Fruit fly (Drosophila melanogaster) whole organism, embryonic: ENCODE measurements around the gene Baldspot.

Experiments used
- Atf6 ChIP-seq: fragments of 200-800 bp; sonication (Bioruptor generic); IDR thresholded peaks from 2 replicates; pipeline ENCODE4 v1.3.6; 2022; ENCODE audit warnings: missing biosample characterization, missing genetic modification characterization
- BEAF-32 ChIP-seq: fragments of 200-800 bp; sonication (Bioruptor generic); optimal IDR thresholded peaks from 3 replicates; lab custom pipeline; 2017; ENCODE audit warnings: missing biosample characterization, missing genetic modification characterization, mild to moderate bottlenecking, moderate library complexity, missing genetic modification reagents
- CG10267 ChIP-seq: fragments of 200-800 bp; sonication (Bioruptor generic); optimal IDR thresholded peaks from 2 replicates; lab custom pipeline; 2018; ENCODE audit warnings: missing biosample characterization, mild to moderate bottlenecking, missing genetic modification characterization, moderate library complexity
- CG12744 ChIP-seq: fragments of 200-800 bp; sonication (Bioruptor generic); optimal IDR thresholded peaks from 2 replicates; lab custom pipeline; 2016; ENCODE audit warnings: missing biosample characterization, missing genetic modification characterization
- CG14441 ChIP-seq: fragments of 200-800 bp; sonication (Bioruptor generic); IDR thresholded peaks from 2 replicates; pipeline ENCODE4 v1.3.6; 2022; ENCODE audit warnings: missing biosample characterization, missing genetic modification characterization
- CG14667 ChIP-seq: fragments of 200-800 bp; sonication (Bioruptor generic); IDR thresholded peaks from 2 replicates; pipeline ENCODE4 v1.3.6; 2022; ENCODE audit warnings: missing biosample characterization, missing genetic modification characterization
- CG1529 ChIP-seq: fragments of 200-800 bp; sonication (Bioruptor generic); optimal IDR thresholded peaks from 3 replicates; lab custom pipeline; 2018; ENCODE audit warnings: missing biosample characterization, missing genetic modification characterization
- CG15479 ChIP-seq: fragments of 200-800 bp; sonication (Bioruptor generic); optimal IDR thresholded peaks from 3 replicates; lab custom pipeline; 2019; ENCODE audit warnings: missing biosample characterization, mild to moderate bottlenecking, missing genetic modification characterization, moderate library complexity
- CG1647 ChIP-seq: fragments of 200-800 bp; sonication (Bioruptor generic); optimal IDR thresholded peaks from 3 replicates; lab custom pipeline; 2016; ENCODE audit warnings: missing biosample characterization, missing genetic modification characterization
- CG17568 ChIP-seq: fragments of 200-800 bp; sonication (Bioruptor generic); optimal IDR thresholded peaks from 2 replicates; lab custom pipeline; 2018; ENCODE audit warnings: missing biosample characterization, mild to moderate bottlenecking, missing genetic modification characterization, moderate library complexity
- CG18764 ChIP-seq: fragments of 200-800 bp; sonication (Bioruptor generic); optimal IDR thresholded peaks from 3 replicates; lab custom pipeline; 2016; ENCODE audit warnings: missing biosample characterization, missing genetic modification characterization
- CG2199 ChIP-seq: fragments of 200-800 bp; sonication (Bioruptor generic); IDR thresholded peaks from 3 replicates; pipeline ENCODE4 v1.3.6; 2022; ENCODE audit warnings: missing biosample characterization, missing genetic modification characterization
- CG31224 ChIP-seq: fragments of 200-800 bp; sonication (Bioruptor generic); IDR thresholded peaks from 2 replicates; pipeline ENCODE4 v1.3.6; 2022; ENCODE audit warnings: missing biosample characterization, missing genetic modification characterization
- CG33557 ChIP-seq: fragments of 200-800 bp; sonication (Bioruptor generic); optimal IDR thresholded peaks from 2 replicates; lab custom pipeline; 2019; ENCODE audit warnings: missing biosample characterization, mild to moderate bottlenecking, missing genetic modification characterization, moderate library complexity
- CG4854 ChIP-seq: fragments of 200-800 bp; sonication (Bioruptor generic); optimal IDR thresholded peaks from 2 replicates; lab custom pipeline; 2016; ENCODE audit warnings: missing biosample characterization, missing genetic modification characterization, inconsistent platforms
- CG6791 ChIP-seq: fragments of 200-800 bp; sonication (Bioruptor generic); IDR thresholded peaks from 3 replicates; pipeline ENCODE4 v1.3.6; 2022; ENCODE audit warnings: missing biosample characterization, missing genetic modification characterization; ENCODE audit not compliant: partially characterized antibody
- CG7786 ChIP-seq: fragments of 200-800 bp; sonication (Bioruptor generic); optimal IDR thresholded peaks from 2 replicates; lab custom pipeline; 2016; ENCODE audit warnings: missing biosample characterization, missing genetic modification characterization
- CG8359 ChIP-seq: fragments of 200-800 bp; sonication (Bioruptor generic); optimal IDR thresholded peaks from 2 replicates; lab custom pipeline; 2017; ENCODE audit warnings: missing biosample characterization, mild to moderate bottlenecking, missing genetic modification characterization, borderline replicate concordance
- GATAe ChIP-seq: fragments of 200-800 bp; sonication (Bioruptor generic); conservative IDR thresholded peaks from 2 replicates; pipeline ENCODE4 v1.3.6; 2022; ENCODE audit warnings: missing biosample characterization, missing genetic modification characterization
- Gsc ChIP-seq: fragments of 200-800 bp; sonication (Bioruptor generic); IDR thresholded peaks from 2 replicates; pipeline ENCODE4 v1.3.6; 2022; ENCODE audit warnings: missing biosample characterization, missing genetic modification characterization
- Hey ChIP-seq: fragments of 200-800 bp; sonication (Bioruptor generic); optimal IDR thresholded peaks from 3 replicates; lab custom pipeline; 2018; ENCODE audit warnings: missing biosample characterization, mild to moderate bottlenecking, missing genetic modification characterization
- Lpt ChIP-seq: fragments of >200 bp; optimal IDR thresholded peaks from 2 replicates; lab custom pipeline; 2018; ENCODE audit warnings: missing biosample characterization, missing genetic modification characterization
- MTF-1 ChIP-seq: fragments of 200-800 bp; sonication (Bioruptor generic); optimal IDR thresholded peaks from 2 replicates; lab custom pipeline; 2018; ENCODE audit warnings: missing biosample characterization, mild to moderate bottlenecking, missing genetic modification characterization, borderline replicate concordance
- PHDP ChIP-seq: fragments of 200-800 bp; sonication (Bioruptor generic); optimal IDR thresholded peaks from 3 replicates; lab custom pipeline; 2018; ENCODE audit warnings: missing biosample characterization, mild to moderate bottlenecking, missing genetic modification characterization, moderate library complexity
- Sry-β ChIP-seq: fragments of 200-800 bp; sonication (Bioruptor generic); optimal IDR thresholded peaks from 2 replicates; lab custom pipeline; 2018; ENCODE audit warnings: missing biosample characterization, mild to moderate bottlenecking, missing genetic modification characterization, moderate library complexity
- Ssrp ChIP-seq: fragments of 200-800 bp; sonication (Bioruptor generic); optimal IDR thresholded peaks from 2 replicates; lab custom pipeline; 2018; ENCODE audit warnings: missing biosample characterization, mild to moderate bottlenecking, missing genetic modification characterization, moderate library complexity
- Usf ChIP-seq: fragments of 200-800 bp; sonication (Bioruptor generic); optimal IDR thresholded peaks from 2 replicates; lab custom pipeline; 2017; ENCODE audit warnings: missing genotype, missing biosample characterization, missing genetic modification characterization
- abd-A ChIP-seq: fragments of 200-800 bp; sonication (Bioruptor generic); optimal IDR thresholded peaks from 3 replicates; lab custom pipeline; 2019; ENCODE audit warnings: missing biosample characterization, mild to moderate bottlenecking, missing genetic modification characterization, moderate library complexity
- ara ChIP-seq: fragments of 200-800 bp; sonication (Bioruptor generic); IDR thresholded peaks from 2 replicates; pipeline ENCODE4 v1.3.6; 2022; ENCODE audit warnings: missing biosample characterization, missing genetic modification characterization
- az2 ChIP-seq: fragments of 200-800 bp; sonication (Bioruptor generic); optimal IDR thresholded peaks from 3 replicates; lab custom pipeline; 2016; ENCODE audit warnings: missing biosample characterization, missing genetic modification characterization
- bab2 ChIP-seq: fragments of 200-800 bp; sonication (Bioruptor generic); optimal IDR thresholded peaks from 2 replicates; lab custom pipeline; 2016; ENCODE audit warnings: missing biosample characterization, missing genetic modification characterization
- bcd ChIP-seq: fragments of 200-800 bp; sonication (Bioruptor generic); optimal IDR thresholded peaks from 2 replicates; lab custom pipeline; 2017; ENCODE audit warnings: missing biosample characterization, mild to moderate bottlenecking, missing genetic modification characterization
- chinmo ChIP-seq: fragments of 200-800 bp; sonication (Bioruptor generic); IDR thresholded peaks from 4 replicates; pipeline ENCODE4 v1.3.6; 2022; ENCODE audit warnings: missing biosample characterization, missing genetic modification characterization; ENCODE audit not compliant: partially characterized antibody
- dan ChIP-seq: fragments of 200-800 bp; sonication (Bioruptor generic); IDR thresholded peaks from 2 replicates; pipeline ENCODE4 v1.3.6; 2022; ENCODE audit warnings: missing biosample characterization, missing genetic modification characterization
- exex ChIP-seq: fragments of 200-800 bp; sonication (Bioruptor generic); optimal IDR thresholded peaks from 4 replicates; lab custom pipeline; 2018; ENCODE audit warnings: missing biosample characterization, mild to moderate bottlenecking, missing genetic modification characterization, moderate library complexity
- eyg ChIP-seq: fragments of 200-800 bp; sonication (Bioruptor generic); optimal IDR thresholded peaks from 3 replicates; lab custom pipeline; 2016; ENCODE audit warnings: missing biosample characterization, missing genetic modification characterization
- fd102C ChIP-seq: fragments of 200-800 bp; sonication (Bioruptor generic); optimal IDR thresholded peaks from 2 replicates; lab custom pipeline; 2018; ENCODE audit warnings: missing biosample characterization, mild to moderate bottlenecking, missing genetic modification characterization, moderate library complexity
- fu2 ChIP-seq: fragments of 200-800 bp; sonication (Bioruptor generic); optimal IDR thresholded peaks from 2 replicates; lab custom pipeline; 2016; ENCODE audit warnings: missing biosample characterization, missing genetic modification characterization
- gce ChIP-seq: fragments of 200-800 bp; sonication (Bioruptor generic); IDR thresholded peaks from 3 replicates; pipeline ENCODE4 v1.3.6; 2022; ENCODE audit warnings: missing biosample characterization, missing genetic modification characterization
- gcm2 ChIP-seq: fragments of 200-800 bp; sonication (Bioruptor generic); optimal IDR thresholded peaks from 2 replicates; lab custom pipeline; 2016; ENCODE audit warnings: missing biosample characterization, missing genetic modification characterization
- hth ChIP-seq: fragments of >200 bp; optimal IDR thresholded peaks from 2 replicates; lab custom pipeline; 2017; ENCODE audit warnings: inconsistent platforms
- klu ChIP-seq: fragments of 200-800 bp; sonication (Bioruptor generic); IDR thresholded peaks from 2 replicates; pipeline ENCODE4 v1.3.6; 2022; ENCODE audit warnings: missing biosample characterization, missing genetic modification characterization
- mirr ChIP-seq: fragments of 200-800 bp; sonication (Bioruptor generic); optimal IDR thresholded peaks from 3 replicates; lab custom pipeline; 2018; ENCODE audit warnings: missing biosample characterization, mild to moderate bottlenecking, missing genetic modification characterization
- nerfin-2 ChIP-seq: fragments of 200-800 bp; sonication (Bioruptor generic); IDR thresholded peaks from 2 replicates; pipeline ENCODE4 v1.3.6; 2022; ENCODE audit warnings: missing biosample characterization, missing genetic modification characterization; ENCODE audit not compliant: partially characterized antibody
- oc ChIP-seq: fragments of 200-800 bp; sonication (Bioruptor generic); optimal IDR thresholded peaks from 2 replicates; lab custom pipeline; 2018; ENCODE audit warnings: missing biosample characterization, mild to moderate bottlenecking, missing genetic modification characterization, moderate library complexity
- pfk ChIP-seq: fragments of 200-800 bp; sonication (Bioruptor generic); optimal IDR thresholded peaks from 2 replicates; lab custom pipeline; 2018; ENCODE audit warnings: missing biosample characterization, mild to moderate bottlenecking, missing genetic modification characterization, moderate library complexity
- slp2 ChIP-seq: fragments of 200-800 bp; sonication (Bioruptor generic); optimal IDR thresholded peaks from 2 replicates; lab custom pipeline; 2016; ENCODE audit warnings: missing biosample characterization, missing genetic modification characterization
- sna ChIP-seq: fragments of 200-800 bp; sonication (Bioruptor generic); IDR thresholded peaks from 2 replicates; pipeline ENCODE4 v1.3.6; 2022; ENCODE audit warnings: missing biosample characterization, missing genetic modification characterization; ENCODE audit not compliant: partially characterized antibody
- trem ChIP-seq: fragments of 200-800 bp; optimal IDR thresholded peaks from 3 replicates; lab custom pipeline; 2019; ENCODE audit warnings: missing biosample characterization, mild to moderate bottlenecking, missing genetic modification characterization, moderate library complexity
- wek ChIP-seq: fragments of 200-800 bp; sonication (Bioruptor generic); optimal IDR thresholded peaks from 3 replicates; lab custom pipeline; 2018; ENCODE audit warnings: missing biosample characterization, mild to moderate bottlenecking, missing genetic modification characterization, moderate library complexity
- zen ChIP-seq: fragments of 200-800 bp; sonication (Bioruptor generic); optimal IDR thresholded peaks from 3 replicates; lab custom pipeline; 2018; ENCODE audit warnings: missing biosample characterization, mild to moderate bottlenecking, missing genetic modification characterization, moderate library complexity

Baldspot gene

dm6 chr3L:16693844-16694243 lies 32.4 kb upstream of the Baldspot start (continued):
- TF ChIP-seq dan (GFP tag; lab: Robert Waterston, UW) (no peak), Sry-β (GFP tag; lab: Kevin White, UChicago) (no peak), CG15479 (no peak), CG14441 (GFP tag; lab: Robert Waterston, UW) (no peak), CG33557 (GFP tag; lab: Kevin White, UChicago) (no peak), abd-A (tag; lab: Kevin White, UChicago) (no peak), CG7786 (GFP tag; lab: Kevin White, UChicago) (no peak), oc (tag; lab: Kevin White, UChicago) (no peak), Hey (tag; lab: Kevin White, UChicago) (peak; percentile 14), GATAe (GFP tag; lab: Robert Waterston, UW) (peak; percentile 98), ara (GFP tag; lab: Robert Waterston, UW) (no peak), CG1529 (no peak), klu (GFP tag; lab: Robert Waterston, UW) (no peak), Ssrp (tag; lab: Kevin White, UChicago) (no peak), wek (GFP tag; lab: Kevin White, UChicago) (no peak), sna (no peak), slp2 (GFP tag; lab: Kevin White, UChicago) (no peak), PHDP (no peak), CG31224 (no peak), fd102C (no peak), Usf (GFP tag; lab: Kevin White, UChicago) (no peak), gcm2 (no peak), Gsc (GFP tag; lab: Robert Waterston, UW) (no peak), fu2 (no peak), CG8359 (no peak), Atf6 (no peak), pfk (no peak), chinmo (GFP tag; lab: Robert Waterston, UW) (0 out of 4 replicates have a peak, but pooled peaks have one; percentile 48), bab2 (GFP tag; lab: Kevin White, UChicago) (no peak), nerfin-2 (GFP tag; lab: Robert Waterston, UW) (no peak), bcd (GFP tag; lab: Kevin White, UChicago) (no peak), CG18764 (GFP tag; lab: Kevin White, UChicago) (no peak), zen (no peak), trem (tag; lab: Kevin White, UChicago) (no peak), CG17568 (GFP tag; lab: Kevin White, UChicago) (no peak), Lpt (GFP tag; lab: Kevin White, UChicago) (no peak), BEAF-32 (GFP tag; lab: Kevin White, UChicago) (no peak), CG2199 (GFP tag; lab: Robert Waterston, UW) (0 out of 3 replicates have a peak, but pooled peaks have one; percentile 57), eyg (GFP tag; lab: Kevin White, UChicago) (no peak), CG14667 (GFP tag; lab: Robert Waterston, UW) (no peak), CG12744 (GFP tag; lab: Kevin White, UChicago) (no peak), CG6791 (GFP tag; lab: Robert Waterston, UW) (no peak), gce (no peak), CG1647 (GFP tag; lab: Kevin White, UChicago) (no peak), CG4854 (GFP tag; lab: Kevin White, UChicago) (no peak), CG10267 (tag; lab: Kevin White, UChicago) (no peak), mirr (GFP tag; lab: Kevin White, UChicago) (peak; percentile 58), hth (lab: Kevin White, UChicago) (no peak), az2 (GFP tag; lab: Kevin White, UChicago) (no peak), MTF-1 (GFP tag; lab: Kevin White, UChicago) (no peak), exex (tag; lab: Kevin White, UChicago) (peak; percentile 83)
